Worm (Caenorhabditis elegans): ENCODE measurements around the gene C04C11.25.
A peak's percentile ranks its signal among the peaks of the same experiment; 100 is the strongest.

The C04C11.25 gene

ce11 chrX:14029872-14030271, 14.6 kb upstream of the C04C11.25 start:
- TF ChIP-seq skn-1 (tag; optimal IDR thresholded peaks at IDR 0.05) (no peak), ztf-4 (tag; optimal IDR thresholded peaks at IDR 0.05) (no peak), nhr-21 (tag; optimal IDR thresholded peaks at IDR 0.05) (no peak), unc-62 (GFP tag; optimal IDR thresholded peaks at IDR 0.05) (no peak), alr-1 (tag; optimal IDR thresholded peaks at IDR 0.05) (no peak), mbf-1 (tag; optimal IDR thresholded peaks at IDR 0.05) (no peak), lin-39 (tag; optimal IDR thresholded peaks at IDR 0.05) (no peak), dmd-4 (tag; optimal IDR thresholded peaks at IDR 0.05) (no peak), nhr-12 (tag; optimal IDR thresholded peaks at IDR 0.05) (no peak), blmp-1 (tag; optimal IDR thresholded peaks at IDR 0.05; ENCODE audit: insufficient read depth) (no peak), nhr-23 (tag; optimal IDR thresholded peaks at IDR 0.05) (no peak)

- TF ChIP-seq dmd-4 (tag; optimal IDR thresholded peaks at IDR 0.05) (no peak), nhr-12 (tag; optimal IDR thresholded peaks at IDR 0.05) (no peak), ceh-82 (tag; optimal IDR thresholded peaks at IDR 0.05) (no peak), nhr-6 (tag; optimal IDR thresholded peaks at IDR 0.05) (no peak), lin-13 (GFP tag; optimal IDR thresholded peaks at IDR 0.05) (no peak), ztf-1 (GFP tag; conservative IDR thresholded peaks at IDR 0.05) (no peak), aly-2 (tag; optimal IDR thresholded peaks at IDR 0.05) (no peak)
These were observed 14.1 kb upstream of the C04C11.25 start for ce11 chrX:14029392-14029791.

ce11 chrX:14028492-14028891, 13.2 kb upstream of the C04C11.25 start:
- no peak for TF ChIP-seq alr-1 (tag; optimal IDR thresholded peaks at IDR 0.05)
- no peak for TF ChIP-seq zag-1 (tag; optimal IDR thresholded peaks at IDR 0.05)
- no peak for TF ChIP-seq dmd-4 (tag; optimal IDR thresholded peaks at IDR 0.05)
- TF ChIP-seq ceh-16 (tag; optimal IDR thresholded peaks at IDR 0.05) = no peak
- TF ChIP-seq peb-1 (tag; optimal IDR thresholded peaks at IDR 0.05) = no peak
- no peak for TF ChIP-seq aly-2 (tag; optimal IDR thresholded peaks at IDR 0.05)
- no peak for TF ChIP-seq gmeb-1 (tag; optimal IDR thresholded peaks at IDR 0.05)
- TF ChIP-seq nhr-12 (tag; optimal IDR thresholded peaks at IDR 0.05) = no peak
- TF ChIP-seq lin-11 (tag; optimal IDR thresholded peaks at IDR 0.05) = no peak
- no peak for TF ChIP-seq lin-39 (tag; optimal IDR thresholded peaks at IDR 0.05)
- TF ChIP-seq nhr-6 (tag; optimal IDR thresholded peaks at IDR 0.05) = no peak
- TF ChIP-seq Y55F3AM.14 (GFP tag; optimal IDR thresholded peaks at IDR 0.05) = no peak

DNA sequence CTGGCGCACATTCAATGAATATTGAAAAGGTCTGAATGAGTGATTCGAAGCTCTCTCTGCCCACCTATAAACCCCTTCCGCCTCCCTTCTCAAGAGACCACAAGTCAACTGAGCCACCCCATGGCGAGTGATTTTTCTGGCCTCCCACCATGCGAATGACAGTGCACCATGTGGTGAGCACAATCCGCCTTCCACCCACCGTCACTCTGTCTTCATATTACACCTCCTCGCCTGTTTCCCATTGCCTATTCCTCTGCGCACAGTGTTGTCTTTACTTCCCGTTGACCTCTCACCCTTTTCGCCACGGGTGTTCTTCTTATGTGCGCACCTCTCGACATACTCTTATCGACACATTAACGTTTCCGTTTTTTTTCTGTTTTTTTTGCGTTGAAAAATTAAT, 11.6 kb upstream of the C04C11.25 start:
- TF ChIP-seq aly-2 (tag; optimal IDR thresholded peaks at IDR 0.05) (no peak), ztf-1 (GFP tag; conservative IDR thresholded peaks at IDR 0.05) (no peak), nhr-6 (tag; optimal IDR thresholded peaks at IDR 0.05) (no peak), sma-3 (GFP tag; optimal IDR thresholded peaks at IDR 0.05) (no peak), peb-1 (tag; optimal IDR thresholded peaks at IDR 0.05) (no peak), nhr-237 (tag; optimal IDR thresholded peaks at IDR 0.05) (no peak), nhr-21 (tag; optimal IDR thresholded peaks at IDR 0.05) (no peak), gmeb-1 (tag; optimal IDR thresholded peaks at IDR 0.05) (no peak)

DNA sequence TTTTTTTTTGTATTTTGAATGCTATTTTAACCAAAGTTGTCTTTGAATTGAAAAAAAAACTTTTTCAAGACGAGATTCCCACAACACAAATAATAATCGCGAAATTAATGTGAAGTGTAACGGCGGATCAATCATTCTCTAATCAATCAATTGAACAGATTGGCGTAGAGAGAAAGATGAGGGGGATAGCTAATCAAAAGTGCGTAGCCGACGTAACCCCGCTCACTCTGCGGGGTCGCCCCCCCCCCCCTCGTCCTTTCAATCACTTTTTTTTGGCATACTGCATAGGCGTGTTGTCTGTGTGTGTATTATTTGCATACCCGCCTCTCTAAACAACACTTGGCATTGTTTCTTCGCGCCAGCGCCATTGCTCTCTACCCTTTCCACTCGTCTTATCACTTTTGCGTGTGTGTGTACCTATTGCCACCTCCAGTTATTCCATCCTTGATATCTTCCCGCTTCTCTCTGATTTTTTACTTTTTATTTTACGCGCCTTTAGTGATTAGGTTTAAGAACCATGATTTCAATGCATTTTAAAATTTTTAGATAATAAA, 9.2 kb upstream of the C04C11.25 start:
- TF ChIP-seq mdl-1 (tag; optimal IDR thresholded peaks at IDR 0.05) = no peak
- TF ChIP-seq skn-1 (tag; optimal IDR thresholded peaks at IDR 0.05) = no peak
- no peak for TF ChIP-seq ceh-16 (tag; optimal IDR thresholded peaks at IDR 0.05)
- TF ChIP-seq F13H6.1 (tag; optimal IDR thresholded peaks at IDR 0.05) = peak; percentile 58
- TF ChIP-seq crh-2 (tag; optimal IDR thresholded peaks at IDR 0.05) = no peak
- no peak for TF ChIP-seq mab-5 (tag; optimal IDR thresholded peaks at IDR 0.05)
- TF ChIP-seq fos-1 (tag; optimal IDR thresholded peaks at IDR 0.05) = peak; percentile 45
- no peak for TF ChIP-seq lin-39 (tag; optimal IDR thresholded peaks at IDR 0.05)
- TF ChIP-seq ZK546.5 (tag; optimal IDR thresholded peaks at IDR 0.05) = no peak
- no peak for TF ChIP-seq lin-13 (GFP tag; optimal IDR thresholded peaks at IDR 0.05)
- no peak for TF ChIP-seq nhr-6 (tag; optimal IDR thresholded peaks at IDR 0.05)
- TF ChIP-seq dmd-4 (tag; optimal IDR thresholded peaks at IDR 0.05) = no peak
- TF ChIP-seq nhr-10 (tag; optimal IDR thresholded peaks at IDR 0.05) = no peak
- TF ChIP-seq egl-27 (tag; optimal IDR thresholded peaks at IDR 0.05) = no peak
- TF ChIP-seq ztf-4 (tag; optimal IDR thresholded peaks at IDR 0.05) = no peak
- no peak for TF ChIP-seq mbf-1 (tag; optimal IDR thresholded peaks at IDR 0.05)
- TF ChIP-seq C34F6.9 (tag; optimal IDR thresholded peaks at IDR 0.05) = no peak
- no peak for TF ChIP-seq nhr-21 (tag; optimal IDR thresholded peaks at IDR 0.05)
- no peak for TF ChIP-seq ztf-1 (GFP tag; conservative IDR thresholded peaks at IDR 0.05)
- TF ChIP-seq blmp-1 (tag; optimal IDR thresholded peaks at IDR 0.05; ENCODE audit: insufficient read depth) = no peak
- no peak for TF ChIP-seq alr-1 (tag; optimal IDR thresholded peaks at IDR 0.05)
- no peak for TF ChIP-seq sma-3 (GFP tag; optimal IDR thresholded peaks at IDR 0.05)
- peak; percentile 31 for TF ChIP-seq sma-9 (GFP tag; optimal IDR thresholded peaks at IDR 0.05)
- no peak for TF ChIP-seq sma-9 (tag; optimal IDR thresholded peaks at IDR 0.05)
- TF ChIP-seq nhr-23 (tag; optimal IDR thresholded peaks at IDR 0.05) = no peak
- no peak for TF ChIP-seq gmeb-1 (tag; optimal IDR thresholded peaks at IDR 0.05)

Data from whole organism, L2 larva.